Worm (Caenorhabditis elegans) whole organism, young adult: ENCODE results near the gene F15A4.2.

Source experiments
- B0035.1 ChIP-seq: sonication (generic microtip); optimal IDR thresholded peaks from 2 replicates; lab custom pipeline; 2016; ENCODE audit warnings: missing genetic modification characterization, mild to moderate bottlenecking, missing compliant biosample characterization, missing genotype, missing genetic modification reagents
- B0261.1 ChIP-seq: sonication (generic microtip); optimal IDR thresholded peaks from 2 replicates; lab custom pipeline; 2016; ENCODE audit warnings: mild to moderate bottlenecking, missing genetic modification characterization, moderate library complexity, missing compliant biosample characterization
- C06A6.2 ChIP-seq: fragments of 200-800 bp; sonication (Bioruptor generic); conservative IDR thresholded peaks from 2 replicates; pipeline ENCODE4 v1.3.6; 2022; ENCODE audit warnings: missing genetic modification characterization, missing compliant biosample characterization
- F23B12.7 ChIP-seq: sonication (generic microtip); optimal IDR thresholded peaks from 2 replicates; lab custom pipeline; 2017; ENCODE audit warnings: missing genetic modification characterization, mild to moderate bottlenecking, missing compliant biosample characterization, antibody characterized with exemption, moderate library complexity; ENCODE audit not compliant: insufficient read depth
- F57C9.4 ChIP-seq: sonication (generic microtip); optimal IDR thresholded peaks from 2 replicates; lab custom pipeline; 2017; ENCODE audit warnings: mild to moderate bottlenecking, missing genetic modification characterization, missing compliant biosample characterization
- K11D2.4 ChIP-seq: fragments of 200-800 bp; sonication (Bioruptor generic); IDR thresholded peaks from 2 replicates; pipeline ENCODE4 v1.3.6; 2022; ENCODE audit warnings: missing genetic modification reagents, missing genetic modification characterization, missing compliant biosample characterization
- K12H6.12 ChIP-seq: fragments of 200-800 bp; sonication (Bioruptor generic); optimal IDR thresholded peaks from 2 replicates; lab custom pipeline; 2018; ENCODE audit warnings: mild to moderate bottlenecking, missing genetic modification characterization, missing compliant biosample characterization
- Y53F4B.3 ChIP-seq: fragments of 200-800 bp; sonication (Bioruptor generic); IDR thresholded peaks from 2 replicates; pipeline ENCODE4 v1.3.6; 2022; ENCODE audit warnings: missing genetic modification reagents, missing genetic modification characterization, missing compliant biosample characterization
- Y67H2A.10 ChIP-seq: fragments of 200-800 bp; sonication (Bioruptor generic); conservative IDR thresholded peaks from 2 replicates; pipeline ENCODE4 v1.3.6; 2022; ENCODE audit warnings: missing genetic modification reagents, missing genetic modification characterization, missing compliant biosample characterization
- aptf-2 ChIP-seq: fragments of 200-800 bp; sonication (Bioruptor generic); conservative IDR thresholded peaks from 2 replicates; pipeline ENCODE4 v1.3.6; 2022; ENCODE audit warnings: missing genetic modification reagents, missing genetic modification characterization, missing compliant biosample characterization
- atf-7 ChIP-seq: sonication (generic microtip); optimal IDR thresholded peaks from 2 replicates; lab custom pipeline; 2017; ENCODE audit warnings: mild to moderate bottlenecking, missing genetic modification characterization, missing compliant biosample characterization
- bed-1 ChIP-seq: fragments of 200-800 bp; sonication (Bioruptor generic); IDR thresholded peaks from 2 replicates; pipeline ENCODE4 v1.3.6; 2022; ENCODE audit warnings: missing genetic modification reagents, missing genetic modification characterization, missing compliant biosample characterization
- ceh-40 ChIP-seq: fragments of 200-800 bp; sonication (Bioruptor generic); IDR thresholded peaks from 2 replicates; pipeline ENCODE4 v1.3.6; 2022; ENCODE audit warnings: missing genetic modification characterization, missing compliant biosample characterization
- ceh-91 ChIP-seq: fragments of 200-800 bp; sonication (Bioruptor generic); IDR thresholded peaks from 2 replicates; pipeline ENCODE4 v1.3.6; 2022; ENCODE audit warnings: missing genetic modification reagents, missing genetic modification characterization, missing compliant biosample characterization
- die-1 ChIP-seq: sonication (generic microtip); optimal IDR thresholded peaks from 2 replicates; lab custom pipeline; 2016; ENCODE audit warnings: missing genotype, mild to moderate bottlenecking, missing genetic modification characterization, missing compliant biosample characterization
- dpff-1 ChIP-seq: sonication (generic microtip); optimal IDR thresholded peaks from 2 replicates; lab custom pipeline; 2017; ENCODE audit warnings: mild to moderate bottlenecking, missing genetic modification characterization, missing compliant biosample characterization
- egl-18 ChIP-seq: fragments of 200-800 bp; sonication (Bioruptor generic); IDR thresholded peaks from 2 replicates; pipeline ENCODE4 v1.3.6; 2022; ENCODE audit warnings: missing genetic modification reagents, missing genetic modification characterization, missing compliant biosample characterization
- egl-44 ChIP-seq: fragments of 200-800 bp; sonication (Bioruptor generic); IDR thresholded peaks from 2 replicates; pipeline ENCODE4 v1.3.6; 2022; ENCODE audit warnings: missing genetic modification reagents, missing genetic modification characterization, missing compliant biosample characterization
- ekl-4 ChIP-seq: fragments of 200-800 bp; sonication (Bioruptor generic); IDR thresholded peaks from 2 replicates; pipeline ENCODE4 v1.3.6; 2022; ENCODE audit warnings: missing genetic modification reagents, missing genetic modification characterization, missing compliant biosample characterization
- him-1 ChIP-seq: sonication (generic microtip); optimal IDR thresholded peaks from 2 replicates; lab custom pipeline; 2016; ENCODE audit warnings: missing genotype, missing genetic modification reagents, missing genetic modification characterization, missing compliant biosample characterization
- hlh-12 ChIP-seq: sonication (generic microtip); optimal IDR thresholded peaks from 2 replicates; lab custom pipeline; 2016; ENCODE audit warnings: missing genetic modification characterization, missing compliant biosample characterization
- hmg-20 ChIP-seq: fragments of 200-800 bp; sonication (Bioruptor generic); IDR thresholded peaks from 2 replicates; pipeline ENCODE4 v1.3.6; 2022; ENCODE audit warnings: missing genetic modification reagents, missing genetic modification characterization, missing compliant biosample characterization
- let-526 ChIP-seq: fragments of 200-800 bp; sonication (Bioruptor generic); IDR thresholded peaks from 2 replicates; pipeline ENCODE4 v1.3.6; 2022; ENCODE audit warnings: missing genetic modification reagents, missing genetic modification characterization, missing compliant biosample characterization
- lin-35 ChIP-seq, 3 experiments: fragments of 150-350 bp in 2 of 3; sonication (generic microtip) in 1 of 3; optimal IDR thresholded peaks; 2 replicates each; lab custom pipeline; 2014 to 2018; ENCODE audit warnings: missing biosample characterization in 3 of 3, missing genetic modification characterization in 3 of 3, missing genetic modification reagents in 3 of 3
- lin-40 ChIP-seq: sonication (generic microtip); optimal IDR thresholded peaks from 2 replicates; lab custom pipeline; 2016; ENCODE audit warnings: missing genetic modification characterization, mild to moderate bottlenecking, missing compliant biosample characterization, missing genotype, missing genetic modification reagents
- lsl-1 ChIP-seq: fragments of 200-800 bp; sonication (Bioruptor generic); optimal IDR thresholded peaks from 2 replicates; lab custom pipeline; 2018; ENCODE audit warnings: mild to moderate bottlenecking, missing genetic modification characterization, moderate library complexity, missing compliant biosample characterization
- lsy-27 ChIP-seq: sonication (generic microtip); optimal IDR thresholded peaks from 2 replicates; lab custom pipeline; 2017; ENCODE audit warnings: missing genetic modification characterization, mild to moderate bottlenecking, missing compliant biosample characterization, antibody characterized with exemption, missing genotype, borderline replicate concordance; ENCODE audit not compliant: insufficient read depth
- mcd-1 ChIP-seq: fragments of 200-800 bp; sonication (Bioruptor generic); IDR thresholded peaks from 2 replicates; pipeline ENCODE4 v1.3.6; 2022; ENCODE audit warnings: missing genetic modification reagents, missing genetic modification characterization, missing compliant biosample characterization
- mel-28 ChIP-seq: sonication (generic microtip); optimal IDR thresholded peaks from 2 replicates; lab custom pipeline; 2016; ENCODE audit warnings: borderline replicate concordance, mild to moderate bottlenecking, missing genetic modification characterization, missing compliant biosample characterization
- nfya-1 ChIP-seq: sonication (generic microtip); optimal IDR thresholded peaks from 2 replicates; lab custom pipeline; 2017; ENCODE audit warnings: antibody characterized with exemption, missing compliant biosample characterization, missing genetic modification characterization, borderline replicate concordance; ENCODE audit not compliant: insufficient read depth
- nfyb-1 ChIP-seq: fragments of 200-800 bp; sonication (Bioruptor generic); IDR thresholded peaks from 2 replicates; pipeline ENCODE4 v1.3.6; 2022; ENCODE audit warnings: missing genetic modification reagents, missing genetic modification characterization, missing compliant biosample characterization
- nhr-179 ChIP-seq: sonication (generic microtip); optimal IDR thresholded peaks from 2 replicates; lab custom pipeline; 2016; ENCODE audit warnings: mild to moderate bottlenecking, missing genetic modification characterization, missing compliant biosample characterization
- nhr-80 ChIP-seq: sonication (generic microtip); optimal IDR thresholded peaks from 2 replicates; lab custom pipeline; 2016; ENCODE audit warnings: missing genetic modification characterization, missing compliant biosample characterization
- pha-4 ChIP-seq: fragments of 150-350 bp; sonication (generic microtip); optimal IDR thresholded peaks from 2 replicates; lab custom pipeline; 2014; ENCODE audit warnings: missing biosample characterization, missing genetic modification reagents, missing genetic modification characterization
- sea-2 ChIP-seq: fragments of 200-800 bp; sonication (Bioruptor generic); IDR thresholded peaks from 2 replicates; pipeline ENCODE4 v1.3.6; 2022; ENCODE audit warnings: missing genetic modification characterization, missing compliant biosample characterization
- snpc-1.1 ChIP-seq: sonication (generic microtip); optimal IDR thresholded peaks from 2 replicates; lab custom pipeline; 2017; ENCODE audit warnings: missing genetic modification characterization, mild to moderate bottlenecking, missing compliant biosample characterization, antibody characterized with exemption, moderate library complexity, missing genotype, missing genetic modification reagents; ENCODE audit not compliant: insufficient read depth
- snpc-1.3 ChIP-seq: sonication (generic microtip); optimal IDR thresholded peaks from 2 replicates; lab custom pipeline; 2017; ENCODE audit warnings: missing genetic modification characterization, mild to moderate bottlenecking, missing compliant biosample characterization, antibody characterized with exemption, moderate library complexity, missing genotype, missing genetic modification reagents; ENCODE audit not compliant: insufficient read depth
- ztf-26 ChIP-seq: sonication (generic microtip); optimal IDR thresholded peaks from 2 replicates; lab custom pipeline; 2017; ENCODE audit warnings: missing genetic modification characterization, missing compliant biosample characterization
- ztf-28 ChIP-seq: fragments of 200-800 bp; sonication (Bioruptor generic); IDR thresholded peaks from 2 replicates; pipeline ENCODE4 v1.3.6; 2022; ENCODE audit warnings: missing genetic modification reagents, missing genetic modification characterization, missing compliant biosample characterization
- ztf-3 ChIP-seq: fragments of 200-800 bp; sonication (Bioruptor generic); optimal IDR thresholded peaks from 2 replicates; lab custom pipeline; 2018; ENCODE audit warnings: mild to moderate bottlenecking, missing genetic modification characterization, missing compliant biosample characterization

The F15A4.2 gene

DNA sequence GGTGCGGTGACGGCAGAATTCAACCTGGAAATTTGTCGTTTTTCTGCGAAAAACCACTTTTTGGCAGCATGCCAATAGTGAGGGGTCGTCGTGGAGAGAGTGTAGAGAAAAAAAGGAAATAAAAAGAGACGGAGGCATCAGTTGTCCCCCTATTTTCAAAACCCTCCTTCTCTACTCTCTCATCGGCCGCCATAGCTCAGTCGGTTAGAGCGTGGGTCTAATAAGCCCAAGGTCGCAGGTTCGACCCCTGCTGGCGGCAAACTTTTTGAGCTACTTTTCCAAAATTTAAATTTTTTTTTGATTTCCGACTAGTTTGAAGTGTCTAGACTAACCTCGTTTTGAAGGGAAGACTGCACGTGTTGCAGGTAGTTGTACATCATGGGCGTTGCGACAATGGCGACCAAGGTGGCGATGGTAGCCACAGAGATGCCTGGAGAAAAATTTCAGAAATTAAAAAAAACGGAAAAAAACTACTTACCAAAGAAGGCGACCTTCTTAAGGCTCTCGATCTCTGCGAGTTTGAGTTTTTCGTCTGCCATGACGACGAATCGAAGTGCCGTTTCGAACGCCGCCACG, 32.3 kb downstream of the F15A4.2 start, which contains the start of gene col-85 (continued):
- TF ChIP-seq ekl-4 (peak; percentile 72), lsy-27 (tag; lab: Kevin White, UChicago) (peak; percentile 29), K12H6.12 (tag; lab: Kevin White, UChicago) (peak; percentile 23), ztf-3 (GFP tag; lab: Kevin White, UChicago) (peak; percentile 55), dpff-1 (tag; lab: Kevin White, UChicago) (no peak), him-1 (tag; lab: Kevin White, UChicago) (peak; percentile 89), nfyb-1 (GFP tag; lab: Robert Waterston, UW) (peak; percentile 93), ztf-28 (GFP tag; lab: Robert Waterston, UW) (peak; percentile 81), mel-28 (peak; percentile 3), C06A6.2 (0 out of 2 replicates have a peak, but pooled peaks have one; percentile 35), hlh-12 (tag; lab: Kevin White, UChicago) (peak; percentile 65), let-526 (GFP tag; lab: Robert Waterston, UW) (0 out of 2 replicates have a peak, but pooled peaks have one; percentile 35), ceh-91 (GFP tag; lab: Robert Waterston, UW) (peak; percentile 43), Y53F4B.3 (GFP tag; lab: Robert Waterston, UW) (no peak; the same call in 1 of the 2 replicates), ceh-40 (GFP tag; lab: Robert Waterston, UW) (peak; percentile 82), sea-2 (GFP tag; lab: Robert Waterston, UW) (no peak), B0035.1 (tag; lab: Kevin White, UChicago) (peak; percentile 72), nfya-1 (no peak), lsl-1 (GFP tag; lab: Kevin White, UChicago) (peak; percentile 53), snpc-1.1 (tag; lab: Kevin White, UChicago) (peak; percentile 90), F57C9.4 (tag; lab: Kevin White, UChicago) (no peak), die-1 (tag; lab: Kevin White, UChicago) (peak; percentile 87), snpc-1.3 (tag; lab: Kevin White, UChicago) (peak; percentile 87), K11D2.4 (GFP tag; lab: Robert Waterston, UW) (peak; percentile 70), lin-35 (GFP tag; optimal IDR thresholded peaks at IDR 0.05; lab: Kevin White, UChicago) (peak in 1 of 3 experiments; percentile 78), ztf-26 (tag; lab: Kevin White, UChicago) (peak; percentile 80), F23B12.7 (peak; percentile 88), nhr-80 (tag; lab: Kevin White, UChicago) (peak; percentile 39), Y67H2A.10 (GFP tag; lab: Robert Waterston, UW) (no peak), lin-40 (tag; lab: Kevin White, UChicago) (no peak), atf-7 (peak; percentile 67)

DNA sequence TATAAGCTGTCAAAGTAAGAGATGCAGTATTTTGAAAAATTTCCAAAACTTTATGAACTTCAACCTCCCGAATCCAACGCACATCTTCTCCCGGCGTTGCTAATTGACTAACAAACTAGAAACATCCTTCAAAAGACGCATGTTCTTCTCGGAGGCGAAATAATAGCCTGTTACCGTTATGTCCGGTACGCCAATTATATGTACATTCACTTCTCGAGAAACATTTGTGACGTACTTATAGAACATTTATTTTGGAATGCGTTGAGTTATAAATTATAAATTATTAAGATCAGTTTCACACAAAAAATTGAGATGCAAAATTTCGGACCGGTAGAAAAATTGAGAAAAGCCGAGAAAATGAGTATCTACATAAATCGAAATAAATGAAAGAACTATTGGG, 34.6 kb downstream of the F15A4.2 start, which contains the start of gene T21B4.3:
TSS of gene T21B4.3 (minus strand) at position 101 of the 400 bp plus-strand sequence.
- no peak for TF ChIP-seq egl-18 (GFP tag; lab: Robert Waterston, UW)
- no peak for TF ChIP-seq mcd-1 (GFP tag; lab: Robert Waterston, UW)
- TF ChIP-seq pha-4: no peak
- TF ChIP-seq bed-1 (GFP tag; lab: Robert Waterston, UW): no peak
- TF ChIP-seq B0261.1 (tag; lab: Kevin White, UChicago): no peak
- no peak for TF ChIP-seq nhr-179 (tag; lab: Kevin White, UChicago)
- TF ChIP-seq aptf-2 (GFP tag; lab: Robert Waterston, UW): no peak
- TF ChIP-seq atf-7: no peak
- no peak for TF ChIP-seq egl-44 (GFP tag; lab: Robert Waterston, UW)
- TF ChIP-seq hmg-20: no peak
